Fruit fly (Drosophila melanogaster) whole organism, embryonic: ENCODE data around the gene peg.
A peak's percentile ranks its signal among the peaks of the same experiment; 100 is the strongest.

Experiments used
- ATbp ChIP-seq: fragments of 200-800 bp; sonication (Bioruptor generic); optimal IDR thresholded peaks from 2 replicates; lab custom pipeline; 2017; ENCODE audit warnings: missing biosample characterization, mild to moderate bottlenecking, missing genetic modification characterization, missing genetic modification reagents
- Antp ChIP-seq: fragments of 200-800 bp; sonication (Bioruptor generic); optimal IDR thresholded peaks from 3 replicates; lab custom pipeline; 2016; ENCODE audit warnings: missing biosample characterization, missing genetic modification characterization
- Bgb ChIP-seq: fragments of 200-800 bp; sonication (Bioruptor generic); IDR thresholded peaks from 2 replicates; pipeline ENCODE4 v1.3.6; 2022; ENCODE audit warnings: missing biosample characterization, missing genetic modification characterization; ENCODE audit not compliant: partially characterized antibody
- CG10654 ChIP-seq: fragments of 200-800 bp; sonication (Bioruptor generic); optimal IDR thresholded peaks from 2 replicates; lab custom pipeline; 2016; ENCODE audit warnings: missing biosample characterization, missing genetic modification characterization
- CG11560 ChIP-seq: fragments of 200-800 bp; sonication (Bioruptor generic); IDR thresholded peaks from 3 replicates; pipeline ENCODE4 v1.3.6; 2022; ENCODE audit warnings: missing biosample characterization, missing genetic modification characterization
- CG14710 ChIP-seq: fragments of 200-800 bp; sonication (Bioruptor generic); optimal IDR thresholded peaks from 3 replicates; lab custom pipeline; 2019; ENCODE audit warnings: missing biosample characterization, mild to moderate bottlenecking, missing genetic modification characterization, moderate library complexity
- CG14965 ChIP-seq: fragments of 200-800 bp; sonication (Bioruptor generic); optimal IDR thresholded peaks from 2 replicates; lab custom pipeline; 2016; ENCODE audit warnings: missing biosample characterization, missing genetic modification characterization, borderline replicate concordance
- CG16813 ChIP-seq: fragments of 200-800 bp; sonication (Bioruptor generic); IDR thresholded peaks from 3 replicates; pipeline ENCODE4 v1.3.6; 2022; ENCODE audit warnings: missing biosample characterization, missing genetic modification characterization; ENCODE audit not compliant: partially characterized antibody
- CG17361 ChIP-seq: fragments of 200-800 bp; sonication (Bioruptor generic); IDR thresholded peaks from 3 replicates; pipeline ENCODE4 v1.3.6; 2022; ENCODE audit warnings: missing biosample characterization, missing genetic modification characterization
- CG17612 ChIP-seq: fragments of 200-800 bp; sonication (Bioruptor generic); IDR thresholded peaks from 2 replicates; pipeline ENCODE4 v1.3.6; 2022; ENCODE audit warnings: missing biosample characterization, missing genetic modification characterization
- CG2199 ChIP-seq: fragments of 200-800 bp; sonication (Bioruptor generic); IDR thresholded peaks from 3 replicates; pipeline ENCODE4 v1.3.6; 2022; ENCODE audit warnings: missing biosample characterization, missing genetic modification characterization
- CG31365 ChIP-seq: fragments of 200-800 bp; sonication (Bioruptor generic); optimal IDR thresholded peaks from 2 replicates; lab custom pipeline; 2018; ENCODE audit warnings: missing biosample characterization, mild to moderate bottlenecking, missing genetic modification characterization
- CG34422 ChIP-seq: fragments of 200-800 bp; sonication (Bioruptor generic); IDR thresholded peaks from 3 replicates; pipeline ENCODE4 v1.3.6; 2022; ENCODE audit warnings: missing biosample characterization, missing genetic modification characterization
- CG4854 ChIP-seq: fragments of 200-800 bp; sonication (Bioruptor generic); optimal IDR thresholded peaks from 2 replicates; lab custom pipeline; 2016; ENCODE audit warnings: missing biosample characterization, missing genetic modification characterization, inconsistent platforms
- CG6791 ChIP-seq: fragments of 200-800 bp; sonication (Bioruptor generic); IDR thresholded peaks from 3 replicates; pipeline ENCODE4 v1.3.6; 2022; ENCODE audit warnings: missing biosample characterization, missing genetic modification characterization; ENCODE audit not compliant: partially characterized antibody
- CG8478 ChIP-seq: fragments of >200 bp; optimal IDR thresholded peaks from 2 replicates; lab custom pipeline; 2018
- CTCF ChIP-seq: fragments of 200-800 bp; sonication (Bioruptor generic); optimal IDR thresholded peaks from 2 replicates; lab custom pipeline; 2017; ENCODE audit warnings: missing biosample characterization, mild to moderate bottlenecking, missing genetic modification characterization, moderate library complexity
- Dfd ChIP-seq, 2 experiments: fragments of >200 bp; optimal IDR thresholded peaks; 2 replicates each; lab custom pipeline; 2017; ENCODE audit warnings: missing biosample characterization in 2 of 2, missing genetic modification characterization in 2 of 2
- Dp ChIP-seq: fragments of 200-800 bp; sonication (Bioruptor generic); optimal IDR thresholded peaks from 2 replicates; lab custom pipeline; 2018; ENCODE audit warnings: missing biosample characterization, mild to moderate bottlenecking, missing genetic modification characterization, moderate library complexity
- E2f2 ChIP-seq: fragments of 200-800 bp; sonication (Bioruptor generic); IDR thresholded peaks from 2 replicates; pipeline ENCODE4 v1.3.6; 2022; ENCODE audit warnings: missing biosample characterization, missing genetic modification characterization
- Eip74EF ChIP-seq, 2 experiments: fragments of 200-800 bp in 1 of 2; fragments of >200 bp in 1 of 2; sonication (Bioruptor generic) in 1 of 2; optimal IDR thresholded peaks; 2 replicates each; lab custom pipeline; 2017 to 2019; ENCODE audit warnings: missing biosample characterization in 2 of 2, missing genetic modification characterization in 2 of 2, mild to moderate bottlenecking in 1 of 2, moderate library complexity in 1 of 2
- H2.0 ChIP-seq: fragments of 200-800 bp; sonication (Bioruptor generic); IDR thresholded peaks from 2 replicates; pipeline ENCODE4 v1.3.6; 2022; ENCODE audit warnings: missing biosample characterization, missing genetic modification characterization
- HLH4C ChIP-seq: fragments of 200-800 bp; sonication (Bioruptor generic); IDR thresholded peaks from 3 replicates; pipeline ENCODE4 v1.3.6; 2022; ENCODE audit warnings: missing biosample characterization, missing genetic modification characterization; ENCODE audit not compliant: partially characterized antibody
- Hr3 ChIP-seq: fragments of 200-800 bp; sonication (Bioruptor generic); optimal IDR thresholded peaks from 3 replicates; lab custom pipeline; 2016; ENCODE audit warnings: missing biosample characterization, missing genetic modification characterization
- Hsf ChIP-seq: fragments of 200-800 bp; sonication (Bioruptor generic); optimal IDR thresholded peaks from 3 replicates; lab custom pipeline; 2016; ENCODE audit warnings: missing biosample characterization, missing genetic modification characterization
- MESR4 ChIP-seq: fragments of 200-800 bp; sonication (Bioruptor generic); optimal IDR thresholded peaks from 2 replicates; lab custom pipeline; 2018; ENCODE audit warnings: missing biosample characterization, mild to moderate bottlenecking, missing genetic modification characterization, moderate library complexity
- Max ChIP-seq: fragments of 200-800 bp; sonication (Bioruptor generic); optimal IDR thresholded peaks from 2 replicates; lab custom pipeline; 2016; ENCODE audit warnings: missing biosample characterization, mild to moderate bottlenecking, missing genetic modification characterization
- Med ChIP-seq: fragments of 200-800 bp; sonication (Bioruptor generic); peaks from one replicate; lab custom pipeline; 2016; ENCODE audit warnings: missing biosample characterization, missing genetic modification characterization, mild to moderate bottlenecking, inconsistent platforms, moderate library complexity
- Myb ChIP-seq: fragments of 200-800 bp; sonication (Bioruptor generic); optimal IDR thresholded peaks from 2 replicates; lab custom pipeline; 2016; ENCODE audit warnings: missing biosample characterization, missing genetic modification characterization
- NC2α ChIP-seq: fragments of 200-800 bp; sonication (Bioruptor generic); optimal IDR thresholded peaks from 2 replicates; lab custom pipeline; 2016; ENCODE audit warnings: missing biosample characterization, missing genetic modification characterization
- Scr ChIP-seq: fragments of 200-800 bp; sonication (Bioruptor generic); IDR thresholded peaks from 2 replicates; pipeline ENCODE4 v1.3.6; 2022; ENCODE audit warnings: missing biosample characterization, missing genetic modification characterization; ENCODE audit not compliant: partially characterized antibody
- ara ChIP-seq: fragments of 200-800 bp; sonication (Bioruptor generic); IDR thresholded peaks from 2 replicates; pipeline ENCODE4 v1.3.6; 2022; ENCODE audit warnings: missing biosample characterization, missing genetic modification characterization
- bab2 ChIP-seq: fragments of 200-800 bp; sonication (Bioruptor generic); optimal IDR thresholded peaks from 2 replicates; lab custom pipeline; 2016; ENCODE audit warnings: missing biosample characterization, missing genetic modification characterization
- bigmax ChIP-seq: fragments of 200-800 bp; sonication (Bioruptor generic); optimal IDR thresholded peaks from 2 replicates; lab custom pipeline; 2018; ENCODE audit warnings: missing biosample characterization, mild to moderate bottlenecking, missing genetic modification characterization
- cad ChIP-seq: fragments of >200 bp; optimal IDR thresholded peaks from 2 replicates; lab custom pipeline; 2017; ENCODE audit warnings: missing biosample characterization, missing genetic modification characterization
- chinmo ChIP-seq: fragments of 200-800 bp; sonication (Bioruptor generic); IDR thresholded peaks from 4 replicates; pipeline ENCODE4 v1.3.6; 2022; ENCODE audit warnings: missing biosample characterization, missing genetic modification characterization; ENCODE audit not compliant: partially characterized antibody
- exex ChIP-seq: fragments of 200-800 bp; sonication (Bioruptor generic); optimal IDR thresholded peaks from 4 replicates; lab custom pipeline; 2018; ENCODE audit warnings: missing biosample characterization, mild to moderate bottlenecking, missing genetic modification characterization, moderate library complexity
- hkb ChIP-seq, 2 experiments: fragments of 200-800 bp in 1 of 2; fragments of >200 bp in 1 of 2; sonication (Bioruptor generic) in 1 of 2; IDR thresholded peaks in 1 of 2; optimal IDR thresholded peaks in 1 of 2; 2 replicates each; pipeline versions ENCODE4 v1.3.6 to Lab custom; 2017 to 2022; ENCODE audit warnings: missing biosample characterization in 1 of 2, missing genetic modification characterization in 1 of 2
- insv ChIP-seq, 2 experiments: fragments of 200-800 bp; sonication (Bioruptor generic); optimal IDR thresholded peaks; 3 replicates each; lab custom pipeline; 2016 to 2018; ENCODE audit warnings: missing biosample characterization in 2 of 2, missing genetic modification characterization in 2 of 2
- kni ChIP-seq: fragments of 200-800 bp; sonication (Bioruptor generic); optimal IDR thresholded peaks from 3 replicates; lab custom pipeline; 2017; ENCODE audit warnings: mild to moderate bottlenecking, missing biosample characterization, missing genetic modification reagents, missing genetic modification characterization
- knrl ChIP-seq: fragments of 200-800 bp; sonication (Bioruptor generic); IDR thresholded peaks from 3 replicates; pipeline ENCODE4 v1.3.6; 2022; ENCODE audit warnings: missing biosample characterization, missing genetic modification characterization; ENCODE audit not compliant: partially characterized antibody
- nmo ChIP-seq: fragments of 200-800 bp; sonication (Bioruptor generic); optimal IDR thresholded peaks from 2 replicates; lab custom pipeline; 2018; ENCODE audit warnings: missing biosample characterization, mild to moderate bottlenecking, missing genetic modification characterization, moderate library complexity
- scrt ChIP-seq: fragments of 200-800 bp; sonication (Bioruptor generic); optimal IDR thresholded peaks from 2 replicates; lab custom pipeline; 2018; ENCODE audit warnings: missing biosample characterization, mild to moderate bottlenecking, missing genetic modification characterization, moderate library complexity
- stwl ChIP-seq: fragments of 200-800 bp; sonication (Bioruptor generic); optimal IDR thresholded peaks from 3 replicates; lab custom pipeline; 2018; ENCODE audit warnings: missing biosample characterization, mild to moderate bottlenecking, missing genetic modification characterization, moderate library complexity
- sug ChIP-seq: fragments of 200-800 bp; optimal IDR thresholded peaks from 2 replicates; lab custom pipeline; 2019; ENCODE audit warnings: missing biosample characterization, mild to moderate bottlenecking, missing genetic modification characterization, moderate library complexity
- zf30C ChIP-seq: fragments of 200-800 bp; sonication (Bioruptor generic); optimal IDR thresholded peaks from 3 replicates; lab custom pipeline; 2018; ENCODE audit warnings: missing biosample characterization, mild to moderate bottlenecking, missing genetic modification characterization

The peg gene

dm6 chr3R:21069742-21070141 lies 45.8 kb upstream of the peg start:
- TF ChIP-seq CG16813 (GFP tag; lab: Robert Waterston, UW) (peak; percentile 52; the same call in 2 of the 3 replicates), H2.0 (GFP tag; lab: Robert Waterston, UW) (no peak), CG14965 (no peak), ATbp (no peak), Bgb (GFP tag; lab: Robert Waterston, UW) (peak; percentile 43), CTCF (peak; percentile 81), nmo (GFP tag; lab: Kevin White, UChicago) (peak; percentile 11), sug (peak; percentile 24), Med (peak; percentile 28), cad (GFP tag; lab: Kevin White, UChicago) (no peak), Eip74EF (GFP tag; optimal IDR thresholded peaks at IDR 0.05; lab: Kevin White, UChicago) (peak in 1 of 2 experiments; percentile 72), CG8478 (lab: Kevin White, UChicago) (peak; percentile 78), CG17612 (no peak), CG31365 (peak; percentile 91), stwl (tag; lab: Kevin White, UChicago) (peak; percentile 19), Dp (GFP tag; lab: Kevin White, UChicago) (peak; percentile 20), CG17361 (GFP tag; lab: Robert Waterston, UW) (0 out of 3 replicates have a peak, but pooled peaks have one; percentile 21), knrl (GFP tag; lab: Robert Waterston, UW) (peak; percentile 62), CG14710 (peak; percentile 12), insv (GFP tag; optimal IDR thresholded peaks at IDR 0.05; lab: Kevin White, UChicago) (peak in 1 of 2 experiments; percentile 4), E2f2 (GFP tag; lab: Robert Waterston, UW) (0 out of 2 replicates have a peak, but pooled peaks have one; percentile 31), Myb (GFP tag; lab: Kevin White, UChicago) (peak; percentile 59), Scr (GFP tag; lab: Robert Waterston, UW) (peak; percentile 40; the same call in 1 of the 2 replicates), CG34422 (GFP tag; lab: Robert Waterston, UW) (no peak), Dfd (GFP tag; optimal IDR thresholded peaks at IDR 0.05; lab: Kevin White, UChicago) (peak in 1 of 2 experiments; percentile 54), scrt (no peak), HLH4C (GFP tag; lab: Robert Waterston, UW) (no peak)

dm6 chr3R:21067543-21067942 lies 43.6 kb upstream of the peg start:
- TF ChIP-seq exex (tag; lab: Kevin White, UChicago) = peak; percentile 67
- no peak for TF ChIP-seq zf30C (GFP tag; lab: Kevin White, UChicago)

- TF ChIP-seq NC2α (GFP tag; lab: Kevin White, UChicago) (no peak), kni (peak; percentile 66), bab2 (GFP tag; lab: Kevin White, UChicago) (no peak), CG34422 (GFP tag; lab: Robert Waterston, UW) (no peak), hkb (optimal IDR thresholded peaks at IDR 0.05; lab: Kevin White, UChicago) (no peak), hkb (GFP tag; IDR thresholded peaks at IDR 0.05; lab: Robert Waterston, UW) (no peak), ara (no peak), Hsf (GFP tag; lab: Kevin White, UChicago) (no peak), MESR4 (GFP tag; lab: Kevin White, UChicago) (no peak), E2f2 (GFP tag; lab: Robert Waterston, UW) (0 out of 2 replicates have a peak, but pooled peaks have one; percentile 28), CG11560 (tag; lab: Robert Waterston, UW) (no peak), chinmo (GFP tag; lab: Robert Waterston, UW) (0 out of 4 replicates have a peak, but pooled peaks have one; percentile 60), bigmax (GFP tag; lab: Kevin White, UChicago) (no peak), Antp (GFP tag; lab: Kevin White, UChicago) (no peak), CG6791 (GFP tag; lab: Robert Waterston, UW) (0 out of 3 replicates have a peak, but pooled peaks have one; percentile 21), Hr3 (GFP tag; lab: Kevin White, UChicago) (no peak), CG4854 (GFP tag; lab: Kevin White, UChicago) (no peak), CG10654 (no peak), Max (no peak), CG2199 (GFP tag; lab: Robert Waterston, UW) (peak; percentile 15; the same call in 1 of the 3 replicates)
These were observed 42.7 kb upstream of the peg start for dm6 chr3R:21066469-21067284.
